Fruit fly (Drosophila melanogaster): Measurements from ENCODE around the gene CG13471.

DNA sequence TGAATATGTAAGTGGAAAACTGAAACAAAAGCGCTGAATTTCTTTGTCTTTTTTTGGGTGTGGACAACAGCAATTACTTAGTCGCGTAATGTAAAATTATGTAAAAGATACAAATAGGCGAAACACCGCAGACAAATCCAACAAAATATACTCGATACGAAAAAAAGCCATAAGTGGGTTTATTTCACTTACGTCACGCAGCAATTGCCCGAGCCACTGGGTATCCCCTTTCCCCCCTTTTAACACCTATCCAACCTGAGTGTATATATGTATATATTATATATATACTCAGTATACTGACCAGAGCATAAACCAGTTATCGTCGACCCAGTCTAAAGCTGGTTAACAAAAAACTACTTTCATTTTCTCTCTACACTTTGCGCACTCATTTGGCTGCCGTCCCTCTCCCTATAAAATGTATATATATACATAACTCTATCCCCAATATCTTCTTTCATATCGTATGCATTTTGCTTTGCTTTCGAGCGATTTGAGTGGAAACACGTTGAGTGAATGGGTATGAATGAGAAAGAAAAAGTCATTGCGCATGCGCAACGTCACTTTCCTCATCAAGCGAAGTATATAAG lies 9.9 kb upstream of the CG13471 start:
- TF ChIP-seq ttk (optimal IDR thresholded peaks at IDR 0.05) (no peak), h (optimal IDR thresholded peaks at IDR 0.05) (no peak)

Data from Kc167 (cell line).